Worm (Caenorhabditis elegans): ENCODE measurements around the gene snt-2.
A peak's percentile ranks its signal among the peaks of the same experiment; 100 is the strongest.

The snt-2 gene

ce11 chrIII:835208-835607 lies 41.7 kb upstream of the snt-2 start:
- no peak for TF ChIP-seq lin-15B (tag; optimal IDR thresholded peaks at IDR 0.05)
- TF ChIP-seq C34B4.2 (tag; optimal IDR thresholded peaks at IDR 0.05) = no peak
- TF ChIP-seq lin-35 (GFP tag; optimal IDR thresholded peaks at IDR 0.05) = no peak
- peak; percentile 10 for TF ChIP-seq dsc-1 (tag; optimal IDR thresholded peaks at IDR 0.05)
- no peak for TF ChIP-seq jun-1 (tag; optimal IDR thresholded peaks at IDR 0.05)
- TF ChIP-seq C16A3.4 (tag; optimal IDR thresholded peaks at IDR 0.05) = no peak
- TF ChIP-seq unc-98 (GFP tag; IDR thresholded peaks at IDR 0.05) = no peak
- TF ChIP-seq tbx-2 (tag; optimal IDR thresholded peaks at IDR 0.05) = no peak
- no peak for TF ChIP-seq egl-13 (tag; optimal IDR thresholded peaks at IDR 0.05)
- no peak for TF ChIP-seq nhr-19 (GFP tag; conservative IDR thresholded peaks at IDR 0.05)
- no peak for TF ChIP-seq hpl-2 (GFP tag; optimal IDR thresholded peaks at IDR 0.05)
- peak; percentile 22 for TF ChIP-seq ama-1 (optimal IDR thresholded peaks at IDR 0.05)
- TF ChIP-seq xbp-1 (tag; optimal IDR thresholded peaks at IDR 0.05) = no peak
- TF ChIP-seq dpl-1 (GFP tag; optimal IDR thresholded peaks at IDR 0.05) = no peak

- TF ChIP-seq ztf-4 (tag; optimal IDR thresholded peaks at IDR 0.05) (no peak), C34B4.2 (tag; optimal IDR thresholded peaks at IDR 0.05) (peak; percentile 24), nhr-28 (tag; optimal IDR thresholded peaks at IDR 0.05) (no peak), nhr-84 (tag; optimal IDR thresholded peaks at IDR 0.05) (no peak), nhr-11 (tag; optimal IDR thresholded peaks at IDR 0.05) (no peak), lir-3 (tag; optimal IDR thresholded peaks at IDR 0.05; ENCODE audit: poor library complexity) (no peak), nhr-85 (tag) (peak; percentile 64), dpl-1 (GFP tag; optimal IDR thresholded peaks at IDR 0.05) (no peak), vab-15 (tag; optimal IDR thresholded peaks at IDR 0.05) (no peak), aha-1 (tag; optimal IDR thresholded peaks at IDR 0.05) (no peak), isw-1 (GFP tag; IDR thresholded peaks at IDR 0.05) (no peak), nhr-77 (tag; optimal IDR thresholded peaks at IDR 0.05) (no peak), zip-4 (GFP tag; optimal IDR thresholded peaks at IDR 0.05) (peak; percentile 7), mab-9 (GFP tag; IDR thresholded peaks at IDR 0.05) (no peak), nhr-90 (tag; optimal IDR thresholded peaks at IDR 0.05; ENCODE audit: poor library complexity) (no peak), skn-1 (tag; optimal IDR thresholded peaks at IDR 0.05) (no peak), hpl-2 (GFP tag; optimal IDR thresholded peaks at IDR 0.05) (no peak), ztf-11 (tag; optimal IDR thresholded peaks at IDR 0.05) (no peak), lin-13 (GFP tag; optimal IDR thresholded peaks at IDR 0.05) (no peak), efl-1 (optimal IDR thresholded peaks at IDR 0.05) (no peak), efl-1 (GFP tag; optimal IDR thresholded peaks at IDR 0.05 in 1 of 2) (no peak), nhr-71 (tag; optimal IDR thresholded peaks at IDR 0.05) (no peak), fkh-10 (GFP tag; optimal IDR thresholded peaks at IDR 0.05) (no peak), ets-5 (GFP tag; IDR thresholded peaks at IDR 0.05) (no peak), mdl-1 (tag; optimal IDR thresholded peaks at IDR 0.05) (peak in 1 of 2 experiments; percentile 7), ceh-8 (GFP tag; optimal IDR thresholded peaks at IDR 0.05) (no peak), irx-1 (tag; optimal IDR thresholded peaks at IDR 0.05) (no peak), Y116A8C.19 (tag; optimal IDR thresholded peaks at IDR 0.05; ENCODE audit: borderline replicate concordance) (no peak), fos-1 (tag; optimal IDR thresholded peaks at IDR 0.05) (no peak), fkh-8 (tag; optimal IDR thresholded peaks at IDR 0.05) (no peak), ces-1 (GFP tag; optimal IDR thresholded peaks at IDR 0.05) (no peak)
Observed at ce11 chrIII:834443-834815, 40.9 kb upstream of the snt-2 start.
